Fruit fly (Drosophila melanogaster) whole organism: ENCODE results near the gene CG31251.

Experiments
- CG8478 ChIP-seq: fragments of >200 bp; optimal IDR thresholded peaks from 2 replicates; lab custom pipeline; 2018; ENCODE audit warnings: inconsistent platforms
- Dll ChIP-seq: fragments of >200 bp; optimal IDR thresholded peaks from 2 replicates; lab custom pipeline; 2017
- EcR ChIP-seq, 2 experiments: fragments of >200 bp; optimal IDR thresholded peaks; 2 replicates each; lab custom pipeline; 2017; ENCODE audit warnings: missing biosample characterization in 2 of 2, missing genetic modification characterization in 2 of 2, missing genetic modification reagents in 2 of 2
- pan ChIP-seq: fragments of >200 bp; optimal IDR thresholded peaks from 2 replicates; lab custom pipeline; 2017
- psq ChIP-seq: fragments of >200 bp; optimal IDR thresholded peaks from 2 replicates; lab custom pipeline; 2017
- usp ChIP-seq: fragments of >200 bp; optimal IDR thresholded peaks from 2 replicates; lab custom pipeline; 2017; ENCODE audit warnings: missing biosample characterization, missing genetic modification characterization, mixed read lengths

Gene CG31251

dm6 chr3R:17647444-17647843, 37.3 kb downstream of the CG31251 start, which contains the start of gene CG14322:
TSS of gene CG14322 (plus strand) at chr3R:17647679.
- TF ChIP-seq usp (no peak), CG8478 (lab: Kevin White, UChicago) (no peak), pan (no peak), psq (lab: Kevin White, UChicago) (no peak), Dll (lab: Kevin White, UChicago) (no peak), EcR (GFP tag; optimal IDR thresholded peaks at IDR 0.05; lab: Kevin White, UChicago) (no peak)

- TF ChIP-seq pan = no peak
- no peak for TF ChIP-seq psq (lab: Kevin White, UChicago)
- no peak for TF ChIP-seq usp
- no peak for TF ChIP-seq CG8478 (lab: Kevin White, UChicago)
- no peak for TF ChIP-seq EcR (GFP tag; optimal IDR thresholded peaks at IDR 0.05; lab: Kevin White, UChicago)
- no peak for TF ChIP-seq Dll (lab: Kevin White, UChicago)
These were observed 38.3 kb downstream of the CG31251 start for dm6 chr3R:17646102-17647050.

- TF ChIP-seq Dll (lab: Kevin White, UChicago) (no peak), psq (lab: Kevin White, UChicago) (no peak), EcR (GFP tag; optimal IDR thresholded peaks at IDR 0.05; lab: Kevin White, UChicago) (no peak), CG8478 (lab: Kevin White, UChicago) (no peak), usp (no peak), pan (no peak)
These were observed 39.5 kb downstream of the CG31251 start for dm6 chr3R:17645239-17645638.

- TF ChIP-seq pan = no peak
- no peak for TF ChIP-seq Dll (lab: Kevin White, UChicago)
- TF ChIP-seq usp = no peak
- TF ChIP-seq psq (lab: Kevin White, UChicago) = no peak
- no peak for TF ChIP-seq EcR (GFP tag; optimal IDR thresholded peaks at IDR 0.05; lab: Kevin White, UChicago)
- TF ChIP-seq CG8478 (lab: Kevin White, UChicago) = no peak
These were observed 40.7 kb downstream of the CG31251 start for dm6 chr3R:17644019-17644418.
